Fruit fly (Drosophila melanogaster): ENCODE results near the gene CG10472.
A peak's percentile ranks its signal among the peaks of the same experiment; 100 is the strongest.

CG10472 gene

dm6 chr3L:6074975-6075692 is 12.4 kb upstream of the CG10472 start, which contains the start of the genes CG13295 and CG6610 (continued):
- TF ChIP-seq CG13775 (GFP tag; optimal IDR thresholded peaks at IDR 0.05) (peak; percentile 66), tio (GFP tag; optimal IDR thresholded peaks at IDR 0.05) (peak; percentile 19), repo (GFP tag; optimal IDR thresholded peaks at IDR 0.05) (no peak), CG15514 (GFP tag; optimal IDR thresholded peaks at IDR 0.05) (peak; percentile 59), fd64A (GFP tag; optimal IDR thresholded peaks at IDR 0.05) (no peak), sc (optimal IDR thresholded peaks at IDR 0.05) (no peak), sc (GFP tag; optimal IDR thresholded peaks at IDR 0.05) (peak; percentile 12), klu (GFP tag; IDR thresholded peaks at IDR 0.05) (peak; percentile 54), CG9437 (GFP tag; optimal IDR thresholded peaks at IDR 0.05) (peak; percentile 22), pzg (GFP tag; optimal IDR thresholded peaks at IDR 0.05) (peak; percentile 39), CG13894 (tag; optimal IDR thresholded peaks at IDR 0.05) (peak; percentile 62), cad (GFP tag; optimal IDR thresholded peaks at IDR 0.05) (no peak), kay (GFP tag; optimal IDR thresholded peaks at IDR 0.05) (no peak), chif (GFP tag; optimal IDR thresholded peaks at IDR 0.05) (peak in 1 of 2 experiments; percentile 37), row (GFP tag; IDR thresholded peaks at IDR 0.05) (peak; percentile 95), salm (tag; optimal IDR thresholded peaks at IDR 0.05) (no peak), jumu (GFP tag; optimal IDR thresholded peaks at IDR 0.05) (peak; percentile 32), CG12744 (GFP tag; optimal IDR thresholded peaks at IDR 0.05) (peak; percentile 17), CG12942 (GFP tag; optimal IDR thresholded peaks at IDR 0.05) (no peak), CG15601 (tag; optimal IDR thresholded peaks at IDR 0.05) (peak; percentile 54), CG8478 (optimal IDR thresholded peaks at IDR 0.05) (no peak), CG12391 (tag; optimal IDR thresholded peaks at IDR 0.05) (peak; percentile 71), psq (GFP tag; optimal IDR thresholded peaks at IDR 0.05) (no peak), CG34376 (GFP tag; optimal IDR thresholded peaks at IDR 0.05) (peak; percentile 69), BEAF-32 (GFP tag; optimal IDR thresholded peaks at IDR 0.05) (peak; percentile 38), tna (GFP tag; IDR thresholded peaks at IDR 0.05; ENCODE audit: partially characterized antibody) (no peak), CG7745 (tag; optimal IDR thresholded peaks at IDR 0.05) (no peak), CG9797 (GFP tag; optimal IDR thresholded peaks at IDR 0.05) (peak; percentile 68), lola (GFP tag; optimal IDR thresholded peaks at IDR 0.05) (peak in 1 of 3 experiments; percentile 71), CG17385 (GFP tag; optimal IDR thresholded peaks at IDR 0.05) (peak; percentile 55), HmgD (GFP tag; optimal IDR thresholded peaks at IDR 0.05) (no peak), Antp (GFP tag; optimal IDR thresholded peaks at IDR 0.05) (peak; percentile 21), E2f2 (GFP tag; IDR thresholded peaks at IDR 0.05) (peak; percentile 40; the same call in 1 of the 2 replicates), bbx (GFP tag; IDR thresholded peaks at IDR 0.05; ENCODE audit: partially characterized antibody) (no peak), CG11695 (GFP tag; IDR thresholded peaks at IDR 0.05) (0 out of 3 replicates have a peak, but pooled peaks have one; percentile 40), HmgZ (tag; optimal IDR thresholded peaks at IDR 0.05) (peak; percentile 75), cas (GFP tag; IDR thresholded peaks at IDR 0.05) (no peak), ewg (GFP tag; optimal IDR thresholded peaks at IDR 0.05) (peak; percentile 48), chinmo (GFP tag; IDR thresholded peaks at IDR 0.05; ENCODE audit: partially characterized antibody) (0 out of 4 replicates have a peak, but pooled peaks have one; percentile 13), gsb (GFP tag; IDR thresholded peaks at IDR 0.05) (no peak), CG12219 (GFP tag; optimal IDR thresholded peaks at IDR 0.05) (peak; percentile 4), sna (GFP tag; IDR thresholded peaks at IDR 0.05; ENCODE audit: partially characterized antibody) (no peak), CG1233 (GFP tag; optimal IDR thresholded peaks at IDR 0.05) (peak; percentile 51), fd3F (GFP tag; optimal IDR thresholded peaks at IDR 0.05) (peak; percentile 60), CG18599 (GFP tag; optimal IDR thresholded peaks at IDR 0.05) (peak; percentile 64), Rx (GFP tag; IDR thresholded peaks at IDR 0.05) (0 out of 2 replicates have a peak, but pooled peaks have one; percentile 12), scrt (GFP tag; optimal IDR thresholded peaks at IDR 0.05) (peak; percentile 40), Usf (GFP tag; optimal IDR thresholded peaks at IDR 0.05) (peak; percentile 31), CG13296 (GFP tag; optimal IDR thresholded peaks at IDR 0.05) (peak; percentile 56)

Data from whole organism, embryonic.